Worm (Caenorhabditis elegans) whole organism, L1 larva: Measurements from ENCODE around the gene F37C12.14.
A peak's percentile ranks its signal among the peaks of the same experiment; 100 is the strongest.

ENCODE experiments used
- C16A3.4 ChIP-seq: fragments of 150-350 bp; optimal IDR thresholded peaks from 2 replicates; lab custom pipeline; 2014; ENCODE audit warnings: missing biosample characterization, missing genetic modification characterization
- C34B4.2 ChIP-seq: sonication (generic microtip); optimal IDR thresholded peaks from 2 replicates; lab custom pipeline; 2017; ENCODE audit warnings: mild to moderate bottlenecking, missing genetic modification characterization, missing compliant biosample characterization
- Y116A8C.19 ChIP-seq: sonication (generic microtip); optimal IDR thresholded peaks from 2 replicates; lab custom pipeline; 2016; ENCODE audit warnings: missing compliant biosample characterization, missing genetic modification characterization, borderline replicate concordance
- alr-1 ChIP-seq: fragments of 200-800 bp; sonication (Bioruptor generic); optimal IDR thresholded peaks from 2 replicates; lab custom pipeline; 2018; ENCODE audit warnings: borderline replicate concordance, mild to moderate bottlenecking, missing genetic modification characterization, missing compliant biosample characterization
- ama-1 ChIP-seq: fragments of 150-350 bp; optimal IDR thresholded peaks from 2 replicates; lab custom pipeline; 2014
- blmp-1 ChIP-seq: fragments of 150-350 bp; optimal IDR thresholded peaks from 2 replicates; lab custom pipeline; 2014; ENCODE audit warnings: missing biosample characterization, missing genetic modification characterization
- ceh-82 ChIP-seq, 3 experiments: fragments of 150-350 bp in 1 of 3; sonication (generic microtip) in 2 of 3; optimal IDR thresholded peaks; 2 replicates each; lab custom pipeline; 2014 to 2017; ENCODE audit warnings: missing biosample characterization in 3 of 3, missing genetic modification characterization in 3 of 3
- ceh-88 ChIP-seq: fragments of 200-800 bp; sonication (Bioruptor generic); IDR thresholded peaks from 2 replicates; pipeline ENCODE4 v1.3.6; 2022; ENCODE audit warnings: missing genetic modification characterization, missing compliant biosample characterization
- dsc-1 ChIP-seq: sonication (generic microtip); optimal IDR thresholded peaks from 2 replicates; lab custom pipeline; 2016; ENCODE audit warnings: mild to moderate bottlenecking, missing genetic modification characterization, missing compliant biosample characterization
- efl-1 ChIP-seq, 4 experiments: fragments of 150-350 bp; optimal IDR thresholded peaks in 3 of 4; peaks in 1 of 4; 1 replicate in 1 of 4; 2 replicates in 3 of 4; lab custom pipeline; 2014; ENCODE audit warnings: missing biosample characterization in 2 of 4, missing genetic modification characterization in 2 of 4, missing genetic modification reagents in 2 of 4
- elt-2 ChIP-seq: sonication (generic microtip); optimal IDR thresholded peaks from 2 replicates; lab custom pipeline; 2016; ENCODE audit warnings: missing genetic modification characterization, mild to moderate bottlenecking, inconsistent platforms, missing compliant biosample characterization, missing genetic modification reagents
- elt-3 ChIP-seq, 6 experiments: fragments of 150-350 bp in 1 of 6; sonication (generic microtip); optimal IDR thresholded peaks; 2 replicates each; lab custom pipeline; 2017 to 2018; ENCODE audit warnings: missing biosample characterization in 6 of 6, missing genetic modification characterization in 6 of 6, inconsistent platforms in 1 of 6
- fkh-10 ChIP-seq: sonication (generic microtip); optimal IDR thresholded peaks from 2 replicates; lab custom pipeline; 2017; ENCODE audit warnings: missing biosample characterization, missing genetic modification reagents, missing genetic modification characterization
- grh-1 ChIP-seq: fragments of 200-800 bp; sonication (Bioruptor generic); IDR thresholded peaks from 2 replicates; pipeline ENCODE4 v1.3.6; 2022; ENCODE audit warnings: missing genetic modification reagents, missing genetic modification characterization, missing compliant biosample characterization
- lin-14 ChIP-seq: fragments of 200-800 bp; sonication (Bioruptor generic); optimal IDR thresholded peaks from 2 replicates; lab custom pipeline; 2018; ENCODE audit warnings: mild to moderate bottlenecking, missing genetic modification characterization, moderate library complexity, missing compliant biosample characterization
- lin-15B ChIP-seq: fragments of 150-350 bp; sonication (generic microtip); optimal IDR thresholded peaks from 3 replicates; lab custom pipeline; 2014; ENCODE audit warnings: missing biosample characterization, missing genetic modification characterization
- lin-35 ChIP-seq, 2 experiments: fragments of 150-350 bp; optimal IDR thresholded peaks; 2 replicates each; lab custom pipeline; 2014; ENCODE audit warnings: missing biosample characterization in 2 of 2, missing genetic modification characterization in 2 of 2, missing genetic modification reagents in 2 of 2
- lir-3 ChIP-seq: sonication (generic microtip); optimal IDR thresholded peaks from 2 replicates; lab custom pipeline; 2016; ENCODE audit warnings: mild to moderate bottlenecking, missing genetic modification characterization, moderate library complexity, missing compliant biosample characterization; ENCODE audit not compliant: poor library complexity
- lsy-2 ChIP-seq, 2 experiments: fragments of 150-350 bp; optimal IDR thresholded peaks; 2 replicates each; lab custom pipeline; 2014; ENCODE audit warnings: missing biosample characterization in 2 of 2, missing genetic modification characterization in 2 of 2
- mep-1 ChIP-seq: fragments of 150-350 bp; optimal IDR thresholded peaks from 2 replicates; lab custom pipeline; 2014; ENCODE audit warnings: missing biosample characterization, missing genetic modification characterization
- nhr-19 ChIP-seq: fragments of 200-800 bp; sonication (Bioruptor generic); conservative IDR thresholded peaks from 2 replicates; pipeline ENCODE4 v1.3.6; 2022; ENCODE audit warnings: missing genetic modification characterization, missing compliant biosample characterization
- nhr-20 ChIP-seq: sonication (generic microtip); optimal IDR thresholded peaks from 2 replicates; lab custom pipeline; 2016; ENCODE audit warnings: mild to moderate bottlenecking, missing genetic modification characterization, missing compliant biosample characterization
- nhr-237 ChIP-seq: fragments of 150-350 bp; optimal IDR thresholded peaks from 2 replicates; lab custom pipeline; 2014; ENCODE audit warnings: missing biosample characterization, missing genetic modification characterization
- nhr-47 ChIP-seq: sonication (generic microtip); optimal IDR thresholded peaks from 2 replicates; lab custom pipeline; 2016; ENCODE audit warnings: mild to moderate bottlenecking, missing genetic modification characterization, moderate library complexity, missing compliant biosample characterization
- nhr-71 ChIP-seq: sonication (generic microtip); optimal IDR thresholded peaks from 2 replicates; lab custom pipeline; 2016; ENCODE audit warnings: mild to moderate bottlenecking, missing genetic modification characterization, moderate library complexity, missing compliant biosample characterization
- nhr-77 ChIP-seq: fragments of 150-350 bp; optimal IDR thresholded peaks from 2 replicates; lab custom pipeline; 2014; ENCODE audit warnings: missing biosample characterization, missing genetic modification characterization
- nhr-85 ChIP-seq: sonication (generic microtip); peaks from one replicate; lab custom pipeline; 2016; ENCODE audit warnings: missing genetic modification characterization, inconsistent platforms, missing compliant biosample characterization
- nhr-90 ChIP-seq: sonication (generic microtip); optimal IDR thresholded peaks from 2 replicates; lab custom pipeline; 2016; ENCODE audit warnings: mild to moderate bottlenecking, missing genetic modification characterization, missing compliant biosample characterization; ENCODE audit not compliant: poor library complexity
- pag-3 ChIP-seq: sonication (generic microtip); optimal IDR thresholded peaks from 2 replicates; lab custom pipeline; 2017; ENCODE audit warnings: missing genetic modification characterization, mild to moderate bottlenecking, missing compliant biosample characterization, antibody characterized with exemption, borderline replicate concordance; ENCODE audit not compliant: insufficient read depth
- rnt-1 ChIP-seq: sonication (generic microtip); optimal IDR thresholded peaks from 2 replicates; lab custom pipeline; 2016; ENCODE audit warnings: mild to moderate bottlenecking, missing genetic modification characterization, moderate library complexity, missing compliant biosample characterization
- skn-1 ChIP-seq: fragments of 150-350 bp; optimal IDR thresholded peaks from 2 replicates; lab custom pipeline; 2014; ENCODE audit warnings: missing biosample characterization, missing genetic modification characterization
- snpc-4 ChIP-seq: fragments of 150-350 bp; optimal IDR thresholded peaks from 2 replicates; lab custom pipeline; 2014; ENCODE audit warnings: missing biosample characterization, missing genetic modification characterization
- snu-23 ChIP-seq: sonication (generic microtip); optimal IDR thresholded peaks from 2 replicates; lab custom pipeline; 2016; ENCODE audit warnings: missing genetic modification characterization, missing compliant biosample characterization
- sox-4 ChIP-seq: sonication (generic microtip); optimal IDR thresholded peaks from 2 replicates; lab custom pipeline; 2016; ENCODE audit warnings: missing genetic modification characterization, missing compliant biosample characterization
- sptf-1 ChIP-seq: fragments of 150-350 bp; optimal IDR thresholded peaks from 2 replicates; lab custom pipeline; 2014; ENCODE audit warnings: missing biosample characterization, missing genetic modification characterization
- swsn-7 ChIP-seq: sonication (generic microtip); optimal IDR thresholded peaks from 2 replicates; lab custom pipeline; 2016; ENCODE audit warnings: missing genetic modification characterization, missing compliant biosample characterization
- tlp-1 ChIP-seq: fragments of 150-350 bp; optimal IDR thresholded peaks from 2 replicates; lab custom pipeline; 2014; ENCODE audit warnings: missing biosample characterization, missing genetic modification characterization
- unc-130 ChIP-seq: fragments of 150-350 bp; optimal IDR thresholded peaks from 2 replicates; lab custom pipeline; 2017; ENCODE audit warnings: missing biosample characterization, missing genetic modification characterization, inconsistent platforms
- xbp-1 ChIP-seq: sonication (generic microtip); optimal IDR thresholded peaks from 2 replicates; lab custom pipeline; 2016; ENCODE audit warnings: missing genetic modification characterization, missing compliant biosample characterization
- zip-4 ChIP-seq: fragments of 200-800 bp; sonication (Bioruptor generic); optimal IDR thresholded peaks from 2 replicates; lab custom pipeline; 2018; ENCODE audit warnings: mild to moderate bottlenecking, missing genetic modification characterization, moderate library complexity, missing compliant biosample characterization
- ztf-11 ChIP-seq, 2 experiments: sonication (generic microtip); optimal IDR thresholded peaks; 2 replicates each; lab custom pipeline; 2016 to 2017; ENCODE audit warnings: missing genetic modification characterization in 2 of 2, missing biosample characterization in 1 of 2, missing compliant biosample characterization in 1 of 2

F37C12.14 gene

ce11 chrIII:7141285-7141715 is 44.1 kb downstream of the F37C12.14 start (continued):
- TF ChIP-seq grh-1 (GFP tag; lab: Robert Waterston, UW) = 0 out of 2 replicates have a peak, but pooled peaks have one; percentile 31
- no peak for TF ChIP-seq lir-3 (tag; lab: Kevin White, UChicago)
- no peak for TF ChIP-seq zip-4 (GFP tag; lab: Kevin White, UChicago)
- peak; percentile 97 for TF ChIP-seq snpc-4 (tag; lab: Kevin White, UChicago)
- peak; percentile 55 for TF ChIP-seq rnt-1 (tag; lab: Kevin White, UChicago)
- peak; percentile 92 for TF ChIP-seq ama-1

- peak in 1 of 2 experiments; percentile 41 for TF ChIP-seq lsy-2 (tag; optimal IDR thresholded peaks at IDR 0.05; lab: Kevin White, UChicago)
- TF ChIP-seq lin-35 (GFP tag; optimal IDR thresholded peaks at IDR 0.05; lab: Kevin White, UChicago) = peak; percentile 1 to 42
- peak; percentile 70 for TF ChIP-seq nhr-47
- peak; percentile 67 for TF ChIP-seq grh-1 (GFP tag; lab: Robert Waterston, UW)
- no peak for TF ChIP-seq sptf-1 (tag; lab: Kevin White, UChicago)
- TF ChIP-seq ceh-88 = peak; percentile 41; the same call in 1 of the 2 replicates
- peak; percentile 44 for TF ChIP-seq lin-14
- TF ChIP-seq xbp-1 (tag; lab: Kevin White, UChicago) = peak; percentile 23
- TF ChIP-seq nhr-77 (tag; lab: Kevin White, UChicago) = no peak
- peak; percentile 66 for TF ChIP-seq snu-23
- peak; percentile 28 to 43 for TF ChIP-seq efl-1 (optimal IDR thresholded peaks at IDR 0.05; lab: Kevin White, UChicago)
- peak in 1 of 2 experiments; percentile 62 for TF ChIP-seq efl-1 (GFP tag; optimal IDR thresholded peaks at IDR 0.05 in 1 of 2; lab: Kevin White, UChicago)
- peak; percentile 46 for TF ChIP-seq elt-2 (tag; lab: Kevin White, UChicago)
- TF ChIP-seq swsn-7 (tag; lab: Kevin White, UChicago) = peak; percentile 39
- peak; percentile 43 for TF ChIP-seq ama-1
- TF ChIP-seq snpc-4 (tag; lab: Kevin White, UChicago) = peak; percentile 97
- peak; percentile 66 for TF ChIP-seq rnt-1 (tag; lab: Kevin White, UChicago)
- TF ChIP-seq nhr-90 = peak; percentile 83
- TF ChIP-seq nhr-19 (GFP tag; lab: Robert Waterston, UW) = peak; percentile 79
- no peak for TF ChIP-seq skn-1 (tag; lab: Kevin White, UChicago)
- no peak for TF ChIP-seq alr-1 (tag; lab: Kevin White, UChicago)
- peak; percentile 57 for TF ChIP-seq nhr-20
- TF ChIP-seq nhr-85 (tag; lab: Kevin White, UChicago) = peak; percentile 94
- TF ChIP-seq nhr-71 (tag; lab: Kevin White, UChicago) = peak; percentile 75
- TF ChIP-seq ceh-82 (tag; optimal IDR thresholded peaks at IDR 0.05; lab: Kevin White, UChicago) = peak in 2 of 3 experiments; percentile 0 to 18
- TF ChIP-seq Y116A8C.19 (tag; lab: Kevin White, UChicago) = no peak
- no peak for TF ChIP-seq blmp-1 (tag; lab: Kevin White, UChicago)
Measured at ce11 chrIII:7140228-7140710, 45.1 kb downstream of the F37C12.14 start.

- no peak for TF ChIP-seq lin-15B (tag; lab: Kevin White, UChicago)
- no peak for TF ChIP-seq sox-4 (tag; lab: Kevin White, UChicago)
- TF ChIP-seq fkh-10 (GFP tag; lab: Kevin White, UChicago) = no peak
- TF ChIP-seq efl-1 (optimal IDR thresholded peaks at IDR 0.05; lab: Kevin White, UChicago) = no peak
- peak in 1 of 2 experiments; percentile 39 for TF ChIP-seq efl-1 (GFP tag; optimal IDR thresholded peaks at IDR 0.05 in 1 of 2; lab: Kevin White, UChicago)
- TF ChIP-seq Y116A8C.19 (tag; lab: Kevin White, UChicago) = no peak
Measured at ce11 chrIII:7138178-7138577, 47.2 kb downstream of the F37C12.14 start, which contains the start of gene B0280.11. Gene B0280.11, minus strand, starts transcription at chrIII:7138278.

- no peak for TF ChIP-seq nhr-19 (GFP tag; lab: Robert Waterston, UW)
- no peak for TF ChIP-seq elt-3 (tag; optimal IDR thresholded peaks at IDR 0.05; lab: Kevin White, UChicago)
- TF ChIP-seq unc-130 (tag; lab: Kevin White, UChicago) = no peak
- TF ChIP-seq nhr-237 (tag; lab: Kevin White, UChicago) = no peak
- no peak for TF ChIP-seq ztf-11 (tag; optimal IDR thresholded peaks at IDR 0.05; lab: Kevin White, UChicago)
- TF ChIP-seq pag-3 (tag; lab: Kevin White, UChicago) = no peak
- TF ChIP-seq mep-1 (tag; lab: Kevin White, UChicago) = no peak
- TF ChIP-seq sox-4 (tag; lab: Kevin White, UChicago) = no peak
- TF ChIP-seq C16A3.4 (tag; lab: Kevin White, UChicago) = no peak
- TF ChIP-seq C34B4.2 = no peak
- no peak for TF ChIP-seq xbp-1 (tag; lab: Kevin White, UChicago)
- TF ChIP-seq elt-2 (tag; lab: Kevin White, UChicago) = no peak
- TF ChIP-seq tlp-1 (tag; lab: Kevin White, UChicago) = no peak
- no peak for TF ChIP-seq snpc-4 (tag; lab: Kevin White, UChicago)
- TF ChIP-seq dsc-1 (tag; lab: Kevin White, UChicago) = no peak
Measured at ce11 chrIII:7136015-7136414, 49.4 kb downstream of the F37C12.14 start, which contains the start of gene B0280.17. Gene B0280.17, minus strand, starts transcription at chrIII:7136115.
